Worm (Caenorhabditis elegans) whole organism, mixed stage, embryonic: Measurements from ENCODE around the gene C12D8.20.

Experiments
- bed-3 ChIP-seq: fragments of 200-800 bp; sonication (Bioruptor generic); optimal IDR thresholded peaks from 3 replicates; lab custom pipeline; 2018; ENCODE audit warnings: mild to moderate bottlenecking, missing genetic modification characterization, moderate library complexity, missing compliant biosample characterization
- blmp-1 ChIP-seq: fragments of 150-350 bp; optimal IDR thresholded peaks from 2 replicates; lab custom pipeline; 2014; ENCODE audit warnings: missing biosample characterization, missing genetic modification characterization
- ceh-39 ChIP-seq: fragments of 150-350 bp; optimal IDR thresholded peaks from 2 replicates; lab custom pipeline; 2014; ENCODE audit warnings: missing biosample characterization, missing genetic modification characterization
- ceh-43 ChIP-seq: fragments of 200-800 bp; sonication (Bioruptor generic); optimal IDR thresholded peaks from 2 replicates; lab custom pipeline; 2018; ENCODE audit warnings: mild to moderate bottlenecking, missing genetic modification characterization, moderate library complexity, missing compliant biosample characterization
- ceh-83 ChIP-seq: fragments of 200-800 bp; sonication (Bioruptor generic); optimal IDR thresholded peaks from 2 replicates; lab custom pipeline; 2018; ENCODE audit warnings: mild to moderate bottlenecking, missing genetic modification characterization, missing compliant biosample characterization
- ces-1 ChIP-seq: fragments of 150-350 bp; optimal IDR thresholded peaks from 2 replicates; lab custom pipeline; 2014; ENCODE audit warnings: missing biosample characterization, missing genetic modification reagents, missing genetic modification characterization
- cnd-1 ChIP-seq: fragments of 200-800 bp; sonication (Bioruptor generic); optimal IDR thresholded peaks from 2 replicates; lab custom pipeline; 2018; ENCODE audit warnings: mild to moderate bottlenecking, missing genetic modification characterization, missing compliant biosample characterization
- drap-1 ChIP-seq: fragments of 200-800 bp; sonication (Bioruptor generic); optimal IDR thresholded peaks from 3 replicates; lab custom pipeline; 2018; ENCODE audit warnings: mild to moderate bottlenecking, missing genetic modification characterization, missing compliant biosample characterization
- elt-1 ChIP-seq: sonication (generic microtip); optimal IDR thresholded peaks from 2 replicates; lab custom pipeline; 2017; ENCODE audit warnings: missing genetic modification characterization, mild to moderate bottlenecking, missing compliant biosample characterization, antibody characterized with exemption, moderate library complexity, borderline replicate concordance; ENCODE audit not compliant: insufficient read depth
- elt-3 ChIP-seq: fragments of 150-350 bp; optimal IDR thresholded peaks from 2 replicates; lab custom pipeline; 2014; ENCODE audit warnings: missing biosample characterization, missing genetic modification characterization
- flh-1 ChIP-seq: fragments of 200-800 bp; sonication (Bioruptor generic); optimal IDR thresholded peaks from 2 replicates; lab custom pipeline; 2018; ENCODE audit warnings: mild to moderate bottlenecking, missing genetic modification characterization, moderate library complexity, missing compliant biosample characterization
- ham-2 ChIP-seq: fragments of 200-800 bp; sonication (Bioruptor generic); optimal IDR thresholded peaks from 2 replicates; lab custom pipeline; 2018; ENCODE audit warnings: mild to moderate bottlenecking, missing genetic modification characterization, missing compliant biosample characterization
- hlh-1 ChIP-seq: fragments of 150-350 bp; optimal IDR thresholded peaks from 2 replicates; lab custom pipeline; 2014; ENCODE audit warnings: missing biosample characterization, missing genetic modification reagents, missing genetic modification characterization
- lin-13 ChIP-seq: fragments of 150-350 bp; optimal IDR thresholded peaks from 2 replicates; lab custom pipeline; 2014; ENCODE audit warnings: missing biosample characterization, missing genetic modification characterization
- lin-32 ChIP-seq: fragments of 200-800 bp; sonication (Bioruptor generic); optimal IDR thresholded peaks from 2 replicates; lab custom pipeline; 2018; ENCODE audit warnings: mild to moderate bottlenecking, missing genetic modification characterization, missing compliant biosample characterization
- lsy-2 ChIP-seq: fragments of 150-350 bp; optimal IDR thresholded peaks from 2 replicates; lab custom pipeline; 2014; ENCODE audit warnings: missing biosample characterization, missing genetic modification characterization
- mab-5 ChIP-seq: fragments of 150-350 bp; optimal IDR thresholded peaks from 2 replicates; lab custom pipeline; 2014; ENCODE audit warnings: missing biosample characterization, missing genetic modification characterization
- mls-2 ChIP-seq: sonication (generic microtip); optimal IDR thresholded peaks from 2 replicates; lab custom pipeline; 2016; ENCODE audit warnings: mild to moderate bottlenecking, missing genetic modification characterization, moderate library complexity, missing compliant biosample characterization
- nhr-12 ChIP-seq: fragments of 150-350 bp; optimal IDR thresholded peaks from 2 replicates; lab custom pipeline; 2014; ENCODE audit warnings: missing biosample characterization, missing genetic modification characterization
- nhr-2 ChIP-seq: fragments of 150-350 bp; optimal IDR thresholded peaks from 2 replicates; lab custom pipeline; 2014; ENCODE audit warnings: missing biosample characterization, missing genetic modification characterization
- nhr-76 ChIP-seq: sonication (generic microtip); optimal IDR thresholded peaks from 2 replicates; lab custom pipeline; 2017; ENCODE audit warnings: missing biosample characterization, missing genetic modification characterization
- sem-2 ChIP-seq: fragments of 200-800 bp; sonication (Bioruptor generic); optimal IDR thresholded peaks from 2 replicates; lab custom pipeline; 2018; ENCODE audit warnings: mild to moderate bottlenecking, missing genetic modification characterization, missing compliant biosample characterization
- sptf-1 ChIP-seq: sonication (generic microtip); optimal IDR thresholded peaks from 2 replicates; lab custom pipeline; 2017; ENCODE audit warnings: mild to moderate bottlenecking, missing genetic modification characterization, moderate library complexity, missing compliant biosample characterization
- tbx-8 ChIP-seq: fragments of 200-800 bp; sonication (Bioruptor generic); optimal IDR thresholded peaks from 2 replicates; lab custom pipeline; 2018; ENCODE audit warnings: mild to moderate bottlenecking, missing genetic modification characterization, moderate library complexity, missing compliant biosample characterization
- unc-39 ChIP-seq: fragments of 150-350 bp; optimal IDR thresholded peaks from 2 replicates; lab custom pipeline; 2014; ENCODE audit warnings: missing biosample characterization, missing genetic modification characterization
- unc-62 ChIP-seq: fragments of 150-350 bp; optimal IDR thresholded peaks from 2 replicates; lab custom pipeline; 2014; ENCODE audit warnings: missing biosample characterization, missing genetic modification reagents, missing genetic modification characterization
- zip-8 ChIP-seq: fragments of 150-350 bp; optimal IDR thresholded peaks from 2 replicates; lab custom pipeline; 2014; ENCODE audit warnings: missing biosample characterization, missing genetic modification characterization
- ztf-11 ChIP-seq: fragments of 150-350 bp; optimal IDR thresholded peaks from 2 replicates; lab custom pipeline; 2014; ENCODE audit warnings: missing biosample characterization, missing genetic modification characterization

Gene C12D8.20

DNA sequence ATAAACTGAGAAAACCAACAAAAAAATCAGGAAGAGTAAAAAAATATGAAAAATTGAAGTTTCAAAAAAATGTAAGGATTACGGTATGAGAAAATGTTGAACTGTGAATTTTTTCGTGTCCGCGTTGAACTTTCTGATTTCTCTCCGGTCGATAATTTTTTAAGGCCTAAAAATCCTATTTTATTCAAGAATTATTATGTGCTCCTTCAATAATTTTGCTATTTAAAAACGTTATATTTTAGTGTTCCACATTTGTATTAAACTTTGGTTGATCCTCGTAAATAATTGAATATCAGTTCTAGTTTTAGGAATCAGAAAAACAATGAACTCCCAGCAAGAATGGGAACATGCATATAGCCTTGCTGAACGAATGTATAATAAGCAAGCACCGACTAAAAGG lies 9.5 kb upstream of the C12D8.20 start, which contains the start of gene hpo-40:
hpo-40 (plus strand) TSS at position 301 of the 400 bp plus-strand sequence.
- TF ChIP-seq ceh-83 (GFP tag; lab: Kevin White, UChicago) (no peak), lin-13 (tag; lab: Kevin White, UChicago) (no peak), ces-1 (no peak), nhr-76 (tag; lab: Kevin White, UChicago) (no peak), unc-39 (tag; lab: Kevin White, UChicago) (no peak), bed-3 (no peak)

DNA sequence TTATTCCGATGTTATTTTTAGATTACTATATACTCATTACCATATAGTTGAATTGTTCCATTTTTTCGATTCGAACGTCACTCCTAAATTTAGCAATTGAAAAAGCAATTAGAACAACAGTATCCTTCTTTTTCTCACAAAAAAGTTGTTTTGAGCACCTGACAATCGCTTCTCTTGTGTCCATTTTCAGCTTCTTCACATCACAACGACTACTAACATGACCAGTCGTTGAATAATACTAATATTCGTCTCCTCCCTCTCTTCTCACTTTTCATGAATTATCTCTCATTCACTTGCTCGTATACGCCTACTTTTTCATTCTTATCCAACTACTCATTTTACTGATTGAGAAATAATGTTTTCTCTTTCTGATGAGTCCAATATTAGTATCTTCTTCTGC lies 5.4 kb upstream of the C12D8.20 start, which contains the start of gene ZK856.14:
ZK856.14 (plus strand) TSS at position 301 of the 400 bp plus-strand sequence.
- TF ChIP-seq unc-39 (tag; lab: Kevin White, UChicago) = no peak
- TF ChIP-seq sem-2 = no peak
- no peak for TF ChIP-seq ceh-83 (GFP tag; lab: Kevin White, UChicago)
- TF ChIP-seq lsy-2 (tag; lab: Kevin White, UChicago) = no peak
- no peak for TF ChIP-seq nhr-76 (tag; lab: Kevin White, UChicago)
- TF ChIP-seq mab-5 = no peak
- no peak for TF ChIP-seq drap-1 (GFP tag; lab: Kevin White, UChicago)
- no peak for TF ChIP-seq elt-3
- no peak for TF ChIP-seq blmp-1 (tag; lab: Kevin White, UChicago)
- TF ChIP-seq sptf-1 (tag; lab: Kevin White, UChicago) = no peak
- TF ChIP-seq nhr-2 (tag; lab: Kevin White, UChicago) = no peak
- no peak for TF ChIP-seq mls-2
- TF ChIP-seq ztf-11 (tag; lab: Kevin White, UChicago) = no peak
- TF ChIP-seq ceh-43 (GFP tag; lab: Kevin White, UChicago) = no peak
- no peak for TF ChIP-seq lin-32 (GFP tag; lab: Kevin White, UChicago)
- no peak for TF ChIP-seq ceh-39 (tag; lab: Kevin White, UChicago)
- no peak for TF ChIP-seq tbx-8 (GFP tag; lab: Kevin White, UChicago)
- no peak for TF ChIP-seq hlh-1 (tag; lab: Kevin White, UChicago)
- no peak for TF ChIP-seq nhr-12

DNA sequence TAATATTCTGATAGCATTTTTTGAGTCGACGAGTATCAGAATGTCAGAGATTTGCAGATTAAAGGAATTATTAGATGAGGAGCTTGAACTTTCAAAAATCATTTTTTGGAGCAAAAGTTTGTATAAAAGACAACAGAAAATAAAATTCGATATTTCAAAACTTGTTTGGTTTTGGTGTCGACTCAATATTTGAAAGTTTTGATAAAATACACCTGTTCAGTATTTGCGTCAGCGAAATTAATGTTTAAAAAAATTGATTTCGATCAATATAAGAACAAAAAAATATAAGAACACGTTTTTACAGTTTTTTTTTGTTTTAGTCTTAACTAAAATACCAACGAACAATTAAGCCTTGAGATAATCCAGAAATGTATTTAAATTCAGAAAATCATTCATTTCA lies 1.5 kb upstream of the C12D8.20 start, which contains the start of gene C12D8.13:
C12D8.13 (minus strand) TSS at position 101 of the 400 bp plus-strand sequence.
- TF ChIP-seq lin-13 (tag; lab: Kevin White, UChicago) = no peak
- TF ChIP-seq blmp-1 (tag; lab: Kevin White, UChicago) = no peak
- TF ChIP-seq mls-2 = no peak
- no peak for TF ChIP-seq nhr-12
- no peak for TF ChIP-seq elt-1 (tag; lab: Kevin White, UChicago)

DNA sequence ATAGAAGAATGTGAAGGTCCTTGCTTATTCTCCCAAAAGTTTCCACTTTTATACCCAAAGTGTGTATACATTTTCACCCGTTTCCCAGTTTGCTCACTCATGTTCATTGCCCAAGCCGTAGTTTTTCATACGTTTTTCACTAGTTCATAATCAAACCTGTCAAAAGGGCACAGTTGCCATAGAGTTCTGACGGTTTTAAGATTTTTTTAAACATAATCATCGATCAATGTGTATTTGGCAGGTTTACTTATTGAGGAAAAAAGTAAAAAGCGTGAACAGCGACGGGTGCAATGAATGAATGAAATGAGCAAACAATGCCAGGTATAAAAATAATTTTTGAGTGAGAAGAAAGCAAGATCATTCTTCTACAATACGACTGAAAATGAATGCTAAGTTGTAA lies 790 bp upstream of the C12D8.20 start, which contains the start of the genes fipr-5 and fipr-9:
fipr-5 (minus strand) TSS at position 101 of the 400 bp plus-strand sequence.
fipr-9 (plus strand) TSS at position 346 of the 400 bp plus-strand sequence.
- TF ChIP-seq elt-3 (no peak), lin-13 (tag; lab: Kevin White, UChicago) (no peak), bed-3 (no peak), sptf-1 (tag; lab: Kevin White, UChicago) (no peak), tbx-8 (GFP tag; lab: Kevin White, UChicago) (no peak), ceh-43 (GFP tag; lab: Kevin White, UChicago) (no peak), flh-1 (GFP tag; lab: Kevin White, UChicago) (no peak), drap-1 (GFP tag; lab: Kevin White, UChicago) (no peak), ces-1 (no peak), ceh-39 (tag; lab: Kevin White, UChicago) (no peak), mls-2 (no peak), hlh-1 (tag; lab: Kevin White, UChicago) (no peak), ceh-83 (GFP tag; lab: Kevin White, UChicago) (no peak), ham-2 (no peak), elt-1 (tag; lab: Kevin White, UChicago) (no peak), sem-2 (no peak), unc-62 (GFP tag; lab: Kevin White, UChicago) (no peak)

DNA sequence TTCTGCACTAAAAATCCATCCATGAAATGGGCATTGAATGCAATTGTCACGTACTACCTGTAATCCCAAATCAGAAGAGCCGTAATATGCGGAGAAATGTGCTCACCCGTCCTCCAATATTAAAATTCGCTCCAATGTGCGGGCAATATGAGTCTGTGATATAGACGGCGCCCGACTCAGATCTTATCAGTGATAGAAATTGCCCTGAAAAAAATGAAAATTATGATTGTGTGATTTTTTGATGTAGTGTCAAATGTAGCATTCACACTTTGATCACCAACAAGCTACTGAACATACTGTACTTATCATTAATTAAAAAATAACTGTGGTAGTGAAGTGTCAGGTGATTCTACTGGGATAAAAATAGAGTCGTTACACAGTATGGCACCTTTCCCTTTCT lies 2.5 kb downstream of the C12D8.20 start:
- TF ChIP-seq nhr-2 (tag; lab: Kevin White, UChicago) (no peak), zip-8 (tag; lab: Kevin White, UChicago) (no peak), blmp-1 (tag; lab: Kevin White, UChicago) (no peak), sem-2 (no peak), cnd-1 (tag; lab: Kevin White, UChicago) (no peak), sptf-1 (tag; lab: Kevin White, UChicago) (no peak), elt-3 (no peak), mls-2 (no peak), bed-3 (no peak), ztf-11 (tag; lab: Kevin White, UChicago) (no peak), elt-1 (tag; lab: Kevin White, UChicago) (no peak), lin-32 (GFP tag; lab: Kevin White, UChicago) (no peak), hlh-1 (tag; lab: Kevin White, UChicago) (no peak)
